Fruit fly (Drosophila melanogaster): ENCODE data around the gene nis.

The nis gene

DNA sequence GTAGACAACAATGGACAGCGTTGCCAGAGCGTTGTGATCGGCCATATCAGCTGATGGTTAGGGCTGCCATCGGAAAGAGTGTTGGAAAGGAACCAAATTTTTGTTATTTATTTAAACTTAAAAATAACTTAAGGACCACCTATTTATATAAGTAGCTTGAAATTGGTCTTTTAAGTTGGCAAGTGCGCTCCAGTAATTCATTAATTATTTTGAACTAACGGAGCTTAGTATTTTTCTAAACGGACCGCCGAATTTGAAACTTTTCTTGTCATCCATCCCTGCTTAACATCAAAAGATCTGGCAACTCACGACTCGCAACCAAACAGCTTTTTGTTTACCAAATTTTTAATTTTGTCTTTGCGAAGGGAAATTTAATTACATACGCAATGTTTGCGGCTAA, 24.2 kb upstream of the nis start, which contains the start of the genes Rab3GAP1 and CG14352 (continued):
- TF ChIP-seq CG1832 (GFP tag; optimal IDR thresholded peaks at IDR 0.05), result no peak
- peak; percentile 47; the same call in 1 of the 3 replicates for TF ChIP-seq CG11093 (GFP tag; IDR thresholded peaks at IDR 0.05)
- TF ChIP-seq CG7987 (GFP tag; optimal IDR thresholded peaks at IDR 0.05), result peak; percentile 47
- TF ChIP-seq stc (GFP tag; IDR thresholded peaks at IDR 0.05), result peak; percentile 53; the same call in 1 of the 2 replicates
- TF ChIP-seq toy (GFP tag; IDR thresholded peaks at IDR 0.05), result peak; percentile 43; the same call in 1 of the 2 replicates
- peak; percentile 83 for TF ChIP-seq esg (GFP tag; conservative IDR thresholded peaks at IDR 0.05)
- TF ChIP-seq CG16813 (GFP tag; IDR thresholded peaks at IDR 0.05; ENCODE audit: partially characterized antibody), result peak; percentile 44; the same call in 1 of the 3 replicates
- TF ChIP-seq eyg (GFP tag; optimal IDR thresholded peaks at IDR 0.05), result peak; percentile 38
- TF ChIP-seq CG6791 (GFP tag; IDR thresholded peaks at IDR 0.05; ENCODE audit: partially characterized antibody), result no peak
- peak; percentile 87 for TF ChIP-seq CG2712 (tag; optimal IDR thresholded peaks at IDR 0.05)
- TF ChIP-seq sqz (GFP tag; optimal IDR thresholded peaks at IDR 0.05), result no peak
- peak; percentile 75 for TF ChIP-seq HHEX (GFP tag; optimal IDR thresholded peaks at IDR 0.05)
- no peak for TF ChIP-seq ac (GFP tag; optimal IDR thresholded peaks at IDR 0.05)
- peak; percentile 60; the same call in 2 of the 3 replicates for TF ChIP-seq CG7357 (GFP tag; IDR thresholded peaks at IDR 0.05)
- TF ChIP-seq Dip3 (GFP tag; optimal IDR thresholded peaks at IDR 0.05), result peak; percentile 91
- TF ChIP-seq NC2β (GFP tag; optimal IDR thresholded peaks at IDR 0.05), result peak; percentile 75
- TF ChIP-seq Awh (GFP tag; IDR thresholded peaks at IDR 0.05), result peak; percentile 59; the same call in 1 of the 2 replicates
- TF ChIP-seq gce (GFP tag; IDR thresholded peaks at IDR 0.05), result no peak
- TF ChIP-seq sd (tag; optimal IDR thresholded peaks at IDR 0.05), result no peak
- TF ChIP-seq CG1603 (tag; optimal IDR thresholded peaks at IDR 0.05), result peak; percentile 57
- no peak for TF ChIP-seq cg (GFP tag; optimal IDR thresholded peaks at IDR 0.05)
- peak; percentile 38 for TF ChIP-seq kni (GFP tag; optimal IDR thresholded peaks at IDR 0.05)
- TF ChIP-seq CG15479 (GFP tag; optimal IDR thresholded peaks at IDR 0.05), result no peak
- TF ChIP-seq vnd (GFP tag; IDR thresholded peaks at IDR 0.05; ENCODE audit: partially characterized antibody), result no peak
- peak; percentile 95 for TF ChIP-seq zfh2 (GFP tag; optimal IDR thresholded peaks at IDR 0.05)
- peak; percentile 84 for TF ChIP-seq CG5245 (GFP tag; optimal IDR thresholded peaks at IDR 0.05)
- TF ChIP-seq sug (tag; optimal IDR thresholded peaks at IDR 0.05), result peak; percentile 91
- peak; percentile 67 for TF ChIP-seq CG1529 (GFP tag; optimal IDR thresholded peaks at IDR 0.05)
- TF ChIP-seq tll (GFP tag; optimal IDR thresholded peaks at IDR 0.05), result no peak
- TF ChIP-seq CG34422 (GFP tag; IDR thresholded peaks at IDR 0.05), result peak; percentile 81; the same call in 2 of the 3 replicates
- TF ChIP-seq Lhr (GFP tag; optimal IDR thresholded peaks at IDR 0.05), result no peak
- TF ChIP-seq Usf (GFP tag; optimal IDR thresholded peaks at IDR 0.05), result peak; percentile 64
- TF ChIP-seq Eip74EF (GFP tag; optimal IDR thresholded peaks at IDR 0.05), result peak in 1 of 2 experiments; percentile 54
- TF ChIP-seq wor (GFP tag; IDR thresholded peaks at IDR 0.05), result peak; percentile 65
- TF ChIP-seq gem (tag; optimal IDR thresholded peaks at IDR 0.05), result peak; percentile 92
- peak; percentile 37; the same call in 1 of the 2 replicates for TF ChIP-seq rib (GFP tag; IDR thresholded peaks at IDR 0.05)
- TF ChIP-seq sim (GFP tag; IDR thresholded peaks at IDR 0.05), result no peak
- peak; percentile 78 for TF ChIP-seq CG32772 (GFP tag; IDR thresholded peaks at IDR 0.05)
- TF ChIP-seq Side (GFP tag; optimal IDR thresholded peaks at IDR 0.05), result peak; percentile 76
- TF ChIP-seq CG10267 (tag; optimal IDR thresholded peaks at IDR 0.05), result peak; percentile 97
- TF ChIP-seq salm (tag; optimal IDR thresholded peaks at IDR 0.05), result peak; percentile 31
- no peak for TF ChIP-seq prd (optimal IDR thresholded peaks at IDR 0.05)
- peak; percentile 91 for TF ChIP-seq prd (GFP tag; IDR thresholded peaks at IDR 0.05)
- no peak for TF ChIP-seq gcm (GFP tag; optimal IDR thresholded peaks at IDR 0.05)
- TF ChIP-seq so (GFP tag; IDR thresholded peaks at IDR 0.05), result no peak
- TF ChIP-seq inv (GFP tag; IDR thresholded peaks at IDR 0.05; ENCODE audit: partially characterized antibody), result no peak
- peak; percentile 76 for TF ChIP-seq CG3838 (GFP tag; optimal IDR thresholded peaks at IDR 0.05)
- TF ChIP-seq CG16863 (GFP tag; optimal IDR thresholded peaks at IDR 0.05), result peak; percentile 81
- no peak for TF ChIP-seq en (GFP tag; optimal IDR thresholded peaks at IDR 0.05)
- no peak for TF ChIP-seq nau (GFP tag; optimal IDR thresholded peaks at IDR 0.05)
